Worm (Caenorhabditis elegans): ENCODE results near the gene C29A12.6.

Gene C29A12.6

ce11 chrV:10861611-10862262 is 14.7 kb downstream of the C29A12.6 start:
- TF ChIP-seq ztf-4 (tag; optimal IDR thresholded peaks at IDR 0.05): no peak
- TF ChIP-seq hmg-11 (tag; optimal IDR thresholded peaks at IDR 0.05): peak; percentile 4
- TF ChIP-seq R02D3.7 (tag; optimal IDR thresholded peaks at IDR 0.05): no peak
- no peak for TF ChIP-seq nhr-237 (tag; optimal IDR thresholded peaks at IDR 0.05)
- peak; percentile 10 for TF ChIP-seq elt-2 (tag; optimal IDR thresholded peaks at IDR 0.05)
- TF ChIP-seq nfya-1 (tag; optimal IDR thresholded peaks at IDR 0.05; ENCODE audit: insufficient read depth): peak; percentile 54
- peak; percentile 17 for TF ChIP-seq snpc-4 (tag; optimal IDR thresholded peaks at IDR 0.05)
- TF ChIP-seq pha-4 (tag; optimal IDR thresholded peaks at IDR 0.05): peak; percentile 51

- TF ChIP-seq daf-12 (tag; optimal IDR thresholded peaks at IDR 0.05) (no peak), unc-62 (GFP tag; optimal IDR thresholded peaks at IDR 0.05) (no peak), hmg-11 (tag; optimal IDR thresholded peaks at IDR 0.05) (no peak), nhr-11 (tag; optimal IDR thresholded peaks at IDR 0.05) (no peak), R02D3.7 (tag; optimal IDR thresholded peaks at IDR 0.05) (no peak), elt-2 (tag; optimal IDR thresholded peaks at IDR 0.05) (no peak), aly-2 (tag; optimal IDR thresholded peaks at IDR 0.05) (no peak), snpc-4 (tag; optimal IDR thresholded peaks at IDR 0.05) (no peak), lsy-12 (tag; optimal IDR thresholded peaks at IDR 0.05) (no peak), sea-2 (GFP tag; optimal IDR thresholded peaks at IDR 0.05) (no peak), lin-39 (tag; optimal IDR thresholded peaks at IDR 0.05) (no peak), nhr-25 (tag; optimal IDR thresholded peaks at IDR 0.05) (no peak), nfya-1 (tag; optimal IDR thresholded peaks at IDR 0.05; ENCODE audit: insufficient read depth) (no peak), elt-1 (tag; optimal IDR thresholded peaks at IDR 0.05) (no peak)
Observed at ce11 chrV:10862457-10863097, 15.6 kb downstream of the C29A12.6 start.

ce11 chrV:10865599-10865998 is 18.6 kb downstream of the C29A12.6 start, which contains the start of gene saeg-1:
Gene saeg-1 (minus strand): TSS chrV:10865699.
- TF ChIP-seq R02D3.7 (tag; optimal IDR thresholded peaks at IDR 0.05) (no peak), eor-1 (tag; optimal IDR thresholded peaks at IDR 0.05) (no peak), elt-1 (tag; optimal IDR thresholded peaks at IDR 0.05) (no peak), ama-1 (optimal IDR thresholded peaks at IDR 0.05) (no peak), ceh-28 (tag; optimal IDR thresholded peaks at IDR 0.05) (no peak), ZK546.5 (tag; optimal IDR thresholded peaks at IDR 0.05) (no peak), ceh-82 (tag; optimal IDR thresholded peaks at IDR 0.05) (no peak), egl-27 (tag; optimal IDR thresholded peaks at IDR 0.05) (no peak), lsy-12 (tag; optimal IDR thresholded peaks at IDR 0.05) (no peak), unc-39 (tag; optimal IDR thresholded peaks at IDR 0.05) (no peak), nfya-1 (tag; optimal IDR thresholded peaks at IDR 0.05; ENCODE audit: insufficient read depth) (no peak), ztf-11 (tag; optimal IDR thresholded peaks at IDR 0.05) (no peak), ceh-16 (tag; optimal IDR thresholded peaks at IDR 0.05) (no peak), fos-1 (tag; optimal IDR thresholded peaks at IDR 0.05) (no peak), ceh-9 (tag; optimal IDR thresholded peaks at IDR 0.05) (no peak), lin-15B (tag; optimal IDR thresholded peaks at IDR 0.05) (no peak)

- TF ChIP-seq mml-1 (tag; optimal IDR thresholded peaks at IDR 0.05) (no peak), sea-2 (GFP tag; optimal IDR thresholded peaks at IDR 0.05) (no peak), fkh-10 (GFP tag; optimal IDR thresholded peaks at IDR 0.05) (peak; percentile 65), eor-1 (tag; optimal IDR thresholded peaks at IDR 0.05) (no peak), nhr-43 (tag; optimal IDR thresholded peaks at IDR 0.05; ENCODE audit: poor library complexity, severe bottlenecking) (peak; percentile 11), nfya-1 (tag; optimal IDR thresholded peaks at IDR 0.05; ENCODE audit: insufficient read depth) (peak; percentile 28), fkh-2 (tag; optimal IDR thresholded peaks at IDR 0.05) (no peak), lin-39 (tag; optimal IDR thresholded peaks at IDR 0.05) (peak; percentile 11), zag-1 (tag; optimal IDR thresholded peaks at IDR 0.05) (no peak)
Observed at ce11 chrV:10867586-10867985, 20.6 kb downstream of the C29A12.6 start.

- TF ChIP-seq pqm-1 (tag; optimal IDR thresholded peaks at IDR 0.05) (peak; percentile 9), elt-2 (tag; optimal IDR thresholded peaks at IDR 0.05) (peak; percentile 23), fkh-2 (tag; optimal IDR thresholded peaks at IDR 0.05) (no peak), nhr-237 (tag; optimal IDR thresholded peaks at IDR 0.05) (no peak), lsy-12 (tag; optimal IDR thresholded peaks at IDR 0.05) (no peak)
Observed at ce11 chrV:10870050-10870449, 23.1 kb downstream of the C29A12.6 start.
